Fruit fly (Drosophila melanogaster): Measurements from ENCODE around the gene a5.
A peak's percentile ranks its signal among the peaks of the same experiment; 100 is the strongest.

a5 gene

DNA sequence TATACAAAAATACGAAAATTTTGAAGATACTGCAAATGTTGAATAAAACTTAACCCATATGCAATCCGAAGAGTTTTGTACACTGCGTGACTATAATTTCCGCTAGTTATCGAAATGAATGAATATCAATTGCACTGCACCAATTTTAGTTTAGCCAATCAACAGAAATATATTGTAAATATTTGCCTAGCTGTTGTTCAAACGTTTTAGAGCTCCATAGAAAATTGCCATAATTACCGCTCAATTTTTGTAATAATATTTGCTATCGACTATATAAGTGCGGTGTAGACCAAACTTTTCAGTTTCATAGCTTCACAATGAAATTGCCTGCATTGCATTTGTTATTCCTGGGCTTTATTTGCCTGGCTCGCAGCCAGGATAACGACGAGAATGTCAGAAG, at the start of gene a5:
Gene a5, plus strand, starts transcription at position 301 of the 400 bp plus-strand sequence.
- no peak for TF ChIP-seq CG4318 (GFP tag; optimal IDR thresholded peaks at IDR 0.05)
- no peak for TF ChIP-seq CG10669 (GFP tag; optimal IDR thresholded peaks at IDR 0.05)
- TF ChIP-seq fd59A (GFP tag; optimal IDR thresholded peaks at IDR 0.05), result no peak
- TF ChIP-seq OdsH (GFP tag; optimal IDR thresholded peaks at IDR 0.05), result no peak
- no peak for TF ChIP-seq eg (GFP tag; IDR thresholded peaks at IDR 0.05)
- no peak for TF ChIP-seq dsx (GFP tag; optimal IDR thresholded peaks at IDR 0.05; ENCODE audit: poor library complexity, severe bottlenecking)
- no peak for TF ChIP-seq CG15336 (GFP tag; IDR thresholded peaks at IDR 0.05)
- TF ChIP-seq CG6792 (GFP tag; optimal IDR thresholded peaks at IDR 0.05), result no peak
- no peak for TF ChIP-seq Met (GFP tag; optimal IDR thresholded peaks at IDR 0.05)
- TF ChIP-seq salr (GFP tag; optimal IDR thresholded peaks at IDR 0.05), result no peak
- no peak for TF ChIP-seq fd85E (GFP tag; optimal IDR thresholded peaks at IDR 0.05)
- TF ChIP-seq Eip75B (GFP tag; optimal IDR thresholded peaks at IDR 0.05), result no peak
- no peak for TF ChIP-seq Sox15 (GFP tag; optimal IDR thresholded peaks at IDR 0.05)

DNA sequence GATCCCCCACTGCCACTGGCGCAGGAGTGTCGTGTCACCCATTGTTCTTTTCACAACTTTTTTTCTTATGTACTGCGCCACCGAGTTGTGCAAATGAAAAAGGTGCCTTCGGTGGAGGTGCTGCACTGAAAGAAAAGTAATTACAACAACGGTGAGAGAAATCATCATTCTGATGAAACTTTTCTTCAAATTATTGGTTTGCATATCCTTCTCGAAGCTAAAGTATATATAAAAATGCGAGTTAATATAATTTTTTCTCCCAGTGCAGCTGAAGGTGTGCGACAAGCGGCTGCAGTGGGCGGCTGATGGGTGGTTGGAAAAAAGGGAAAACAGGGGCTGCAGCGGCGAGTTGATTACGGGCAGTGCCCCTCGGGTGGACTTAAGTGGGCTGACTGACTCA, 16.6 kb upstream of the a5 start:
- TF ChIP-seq eg (GFP tag; IDR thresholded peaks at IDR 0.05), result peak; percentile 57; the same call in 2 of the 3 replicates
- no peak for TF ChIP-seq net (GFP tag; optimal IDR thresholded peaks at IDR 0.05)
- TF ChIP-seq svp (GFP tag), result peak; percentile 64
- peak; percentile 36 for TF ChIP-seq achi (GFP tag; optimal IDR thresholded peaks at IDR 0.05)
- TF ChIP-seq CG3032 (tag; optimal IDR thresholded peaks at IDR 0.05), result peak; percentile 30
- TF ChIP-seq pdm3 (GFP tag; optimal IDR thresholded peaks at IDR 0.05), result peak; percentile 36
- TF ChIP-seq Met (GFP tag; optimal IDR thresholded peaks at IDR 0.05), result peak; percentile 40
- peak; percentile 12 for TF ChIP-seq CG16779 (tag; optimal IDR thresholded peaks at IDR 0.05)
- peak; percentile 16 for TF ChIP-seq CG34406 (GFP tag; optimal IDR thresholded peaks at IDR 0.05)
- peak; percentile 59 for TF ChIP-seq CG10631 (GFP tag; optimal IDR thresholded peaks at IDR 0.05)
- TF ChIP-seq CG4318 (GFP tag; optimal IDR thresholded peaks at IDR 0.05), result no peak
- TF ChIP-seq esn (GFP tag; optimal IDR thresholded peaks at IDR 0.05), result peak; percentile 59
- no peak for TF ChIP-seq CG6276 (GFP tag; optimal IDR thresholded peaks at IDR 0.05)
- TF ChIP-seq CG8319 (GFP tag; optimal IDR thresholded peaks at IDR 0.05), result no peak
- TF ChIP-seq Eip75B (GFP tag; optimal IDR thresholded peaks at IDR 0.05), result peak; percentile 40
- peak; percentile 21 for TF ChIP-seq OdsH (GFP tag; optimal IDR thresholded peaks at IDR 0.05)
- TF ChIP-seq fd85E (GFP tag; optimal IDR thresholded peaks at IDR 0.05), result no peak
- peak; percentile 53 for TF ChIP-seq CG10669 (GFP tag; optimal IDR thresholded peaks at IDR 0.05)
- peak; percentile 20 for TF ChIP-seq Ets21C (GFP tag; optimal IDR thresholded peaks at IDR 0.05)
- TF ChIP-seq CG8632 (GFP tag; optimal IDR thresholded peaks at IDR 0.05), result peak; percentile 24
- TF ChIP-seq dac (GFP tag; optimal IDR thresholded peaks at IDR 0.05), result no peak
- TF ChIP-seq CG3919 (GFP tag; optimal IDR thresholded peaks at IDR 0.05), result peak; percentile 35
- TF ChIP-seq lz (GFP tag; optimal IDR thresholded peaks at IDR 0.05), result peak; percentile 52
- TF ChIP-seq cyc (GFP tag; optimal IDR thresholded peaks at IDR 0.05), result peak; percentile 20
- no peak for TF ChIP-seq salr (GFP tag; optimal IDR thresholded peaks at IDR 0.05)
- peak; percentile 36 for TF ChIP-seq Hr4 (GFP tag; optimal IDR thresholded peaks at IDR 0.05)
- TF ChIP-seq CG11902 (GFP tag; optimal IDR thresholded peaks at IDR 0.05), result peak; percentile 11
- TF ChIP-seq Sox15 (GFP tag; optimal IDR thresholded peaks at IDR 0.05), result no peak
- TF ChIP-seq fkh (GFP tag; optimal IDR thresholded peaks at IDR 0.05), result no peak
- TF ChIP-seq CG7368 (GFP tag; optimal IDR thresholded peaks at IDR 0.05), result no peak
- no peak for TF ChIP-seq CG11762 (GFP tag; optimal IDR thresholded peaks at IDR 0.05; ENCODE audit: insufficient read depth)
- no peak for TF ChIP-seq vri (GFP tag; optimal IDR thresholded peaks at IDR 0.05)
- TF ChIP-seq CG15336 (GFP tag; IDR thresholded peaks at IDR 0.05), result 0 out of 2 replicates have a peak, but pooled peaks have one; percentile 34
- TF ChIP-seq dsx (GFP tag; optimal IDR thresholded peaks at IDR 0.05; ENCODE audit: poor library complexity, severe bottlenecking), result peak; percentile 50
- peak; percentile 35 for TF ChIP-seq CG32006 (GFP tag; optimal IDR thresholded peaks at IDR 0.05)
- no peak for TF ChIP-seq CG6854 (GFP tag; optimal IDR thresholded peaks at IDR 0.05)
- TF ChIP-seq Sox102F (GFP tag; optimal IDR thresholded peaks at IDR 0.05), result peak; percentile 40
- peak; percentile 36; the same call in 1 of the 2 replicates for TF ChIP-seq Gug (GFP tag; IDR thresholded peaks at IDR 0.05)
- TF ChIP-seq CG6808 (GFP tag; optimal IDR thresholded peaks at IDR 0.05), result peak; percentile 35
- no peak for TF ChIP-seq CG9139 (GFP tag; optimal IDR thresholded peaks at IDR 0.05)
- peak in 1 of 2 experiments; percentile 47 for TF ChIP-seq ss (GFP tag; optimal IDR thresholded peaks at IDR 0.05)
- TF ChIP-seq CG1621 (tag; optimal IDR thresholded peaks at IDR 0.05), result peak; percentile 27
- no peak for TF ChIP-seq Eip93F (GFP tag; optimal IDR thresholded peaks at IDR 0.05)
- no peak for TF ChIP-seq Blimp-1 (GFP tag; optimal IDR thresholded peaks at IDR 0.05)
- TF ChIP-seq fd59A (GFP tag; optimal IDR thresholded peaks at IDR 0.05), result peak; percentile 46
- no peak for TF ChIP-seq Hr38 (GFP tag; optimal IDR thresholded peaks at IDR 0.05)
